Worm (Caenorhabditis elegans) whole organism, young adult: Measurements from ENCODE around the gene Y71H2B.4.

Experiments
- B0336.3 ChIP-seq: fragments of 200-800 bp; sonication (Bioruptor generic); IDR thresholded peaks from 2 replicates; pipeline ENCODE4 v1.3.6; 2022; ENCODE audit warnings: missing genetic modification characterization, missing compliant biosample characterization
- C06A6.2 ChIP-seq: fragments of 200-800 bp; sonication (Bioruptor generic); conservative IDR thresholded peaks from 2 replicates; pipeline ENCODE4 v1.3.6; 2022; ENCODE audit warnings: missing genetic modification characterization, missing compliant biosample characterization
- C17E4.6 ChIP-seq: fragments of 200-800 bp; sonication (Bioruptor generic); IDR thresholded peaks from 2 replicates; pipeline ENCODE4 v1.3.6; 2022; ENCODE audit warnings: missing genetic modification reagents, missing genetic modification characterization, missing compliant biosample characterization
- F49E8.2 ChIP-seq: sonication (generic microtip); optimal IDR thresholded peaks from 3 replicates; lab custom pipeline; 2017; ENCODE audit warnings: missing genetic modification characterization, mild to moderate bottlenecking, missing compliant biosample characterization, antibody characterized with exemption, moderate library complexity; ENCODE audit not compliant: insufficient read depth
- F55B11.4 ChIP-seq: sonication (generic microtip); optimal IDR thresholded peaks from 2 replicates; lab custom pipeline; 2016; ENCODE audit warnings: missing compliant biosample characterization, missing genetic modification characterization, borderline replicate concordance; ENCODE audit not compliant: insufficient read depth
- K12H6.12 ChIP-seq: fragments of 200-800 bp; sonication (Bioruptor generic); optimal IDR thresholded peaks from 2 replicates; lab custom pipeline; 2018; ENCODE audit warnings: mild to moderate bottlenecking, missing genetic modification characterization, missing compliant biosample characterization
- T07F8.4 ChIP-seq: sonication (generic microtip); optimal IDR thresholded peaks from 2 replicates; lab custom pipeline; 2016; ENCODE audit warnings: mild to moderate bottlenecking, missing genetic modification characterization, moderate library complexity, missing compliant biosample characterization
- Y53G8AR.9 ChIP-seq: fragments of 200-800 bp; sonication (Bioruptor generic); conservative IDR thresholded peaks from 2 replicates; pipeline ENCODE4 v1.3.6; 2022; ENCODE audit warnings: missing genetic modification reagents, missing genetic modification characterization, missing compliant biosample characterization
- Y95B8A.8 ChIP-seq: fragments of 200-800 bp; sonication (Bioruptor generic); IDR thresholded peaks from 2 replicates; pipeline ENCODE4 v1.3.6; 2022; ENCODE audit warnings: missing genetic modification reagents, missing genetic modification characterization, missing compliant biosample characterization
- ZK185.1 ChIP-seq: sonication (generic microtip); optimal IDR thresholded peaks from 2 replicates; lab custom pipeline; 2016; ENCODE audit warnings: mild to moderate bottlenecking, missing genetic modification characterization, missing compliant biosample characterization; ENCODE audit not compliant: poor library complexity, severe bottlenecking
- aptf-2 ChIP-seq: fragments of 200-800 bp; sonication (Bioruptor generic); conservative IDR thresholded peaks from 2 replicates; pipeline ENCODE4 v1.3.6; 2022; ENCODE audit warnings: missing genetic modification reagents, missing genetic modification characterization, missing compliant biosample characterization
- attf-5 ChIP-seq: fragments of 200-800 bp; sonication (Bioruptor generic); optimal IDR thresholded peaks from 2 replicates; lab custom pipeline; 2018; ENCODE audit warnings: mild to moderate bottlenecking, missing genetic modification characterization, missing compliant biosample characterization
- attf-6 ChIP-seq: fragments of 200-800 bp; sonication (Bioruptor generic); IDR thresholded peaks from 2 replicates; pipeline ENCODE4 v1.3.6; 2022; ENCODE audit warnings: missing genetic modification reagents, missing genetic modification characterization, missing compliant biosample characterization
- ccch-3 ChIP-seq: fragments of 200-800 bp; sonication (Bioruptor generic); optimal IDR thresholded peaks from 2 replicates; lab custom pipeline; 2018; ENCODE audit warnings: mild to moderate bottlenecking, missing genetic modification characterization, missing compliant biosample characterization
- cebp-1 ChIP-seq, 2 experiments: fragments of 200-800 bp in 1 of 2; sonication (Bioruptor generic) in 1 of 2; sonication (generic microtip) in 1 of 2; IDR thresholded peaks in 1 of 2; optimal IDR thresholded peaks in 1 of 2; 2 replicates each; pipeline versions ENCODE4 v1.3.6 to Lab custom; 2017 to 2022; ENCODE audit warnings: missing compliant biosample characterization in 2 of 2, missing genetic modification characterization in 2 of 2, mild to moderate bottlenecking in 1 of 2, missing genetic modification reagents in 1 of 2, moderate library complexity in 1 of 2
- cebp-2 ChIP-seq: fragments of 200-800 bp; sonication (Bioruptor generic); IDR thresholded peaks from 2 replicates; pipeline ENCODE4 v1.3.6; 2022; ENCODE audit warnings: missing genetic modification characterization, missing compliant biosample characterization
- ceh-100 ChIP-seq: fragments of 200-800 bp; sonication (Bioruptor generic); IDR thresholded peaks from 2 replicates; pipeline ENCODE4 v1.3.6; 2022; ENCODE audit warnings: missing genetic modification reagents, missing genetic modification characterization, missing compliant biosample characterization
- dpl-1 ChIP-seq: fragments of 150-350 bp; optimal IDR thresholded peaks from 2 replicates; lab custom pipeline; 2014; ENCODE audit warnings: missing biosample characterization, missing genetic modification reagents, missing genetic modification characterization
- efl-1 ChIP-seq: fragments of 150-350 bp; optimal IDR thresholded peaks from 2 replicates; lab custom pipeline; 2014; ENCODE audit warnings: missing biosample characterization, missing genetic modification reagents, missing genetic modification characterization
- egl-44 ChIP-seq: fragments of 200-800 bp; sonication (Bioruptor generic); IDR thresholded peaks from 2 replicates; pipeline ENCODE4 v1.3.6; 2022; ENCODE audit warnings: missing genetic modification reagents, missing genetic modification characterization, missing compliant biosample characterization
- gei-17 ChIP-seq: fragments of 200-800 bp; sonication (Bioruptor generic); optimal IDR thresholded peaks from 2 replicates; lab custom pipeline; 2018; ENCODE audit warnings: mild to moderate bottlenecking, missing genetic modification characterization, missing compliant biosample characterization
- hmg-1.2 ChIP-seq: fragments of 200-800 bp; sonication (Bioruptor generic); IDR thresholded peaks from 2 replicates; pipeline ENCODE4 v1.3.6; 2022; ENCODE audit warnings: missing genetic modification reagents, missing genetic modification characterization, missing compliant biosample characterization
- hrde-1 ChIP-seq: sonication (generic microtip); optimal IDR thresholded peaks from 2 replicates; lab custom pipeline; 2016; ENCODE audit warnings: missing genetic modification characterization, mild to moderate bottlenecking, missing compliant biosample characterization, moderate library complexity, missing genotype, missing genetic modification reagents, borderline replicate concordance
- let-526 ChIP-seq: fragments of 200-800 bp; sonication (Bioruptor generic); IDR thresholded peaks from 2 replicates; pipeline ENCODE4 v1.3.6; 2022; ENCODE audit warnings: missing genetic modification reagents, missing genetic modification characterization, missing compliant biosample characterization
- lin-35 ChIP-seq, 3 experiments: fragments of 150-350 bp in 2 of 3; sonication (generic microtip) in 1 of 3; optimal IDR thresholded peaks; 2 replicates each; lab custom pipeline; 2014 to 2018; ENCODE audit warnings: missing biosample characterization in 3 of 3, missing genetic modification characterization in 3 of 3, missing genetic modification reagents in 3 of 3
- lir-1 ChIP-seq: fragments of 200-800 bp; sonication (Bioruptor generic); conservative IDR thresholded peaks from 2 replicates; pipeline ENCODE4 v1.3.6; 2022; ENCODE audit warnings: missing genetic modification reagents, missing genetic modification characterization, missing compliant biosample characterization
- lsl-1 ChIP-seq: fragments of 200-800 bp; sonication (Bioruptor generic); optimal IDR thresholded peaks from 2 replicates; lab custom pipeline; 2018; ENCODE audit warnings: mild to moderate bottlenecking, missing genetic modification characterization, moderate library complexity, missing compliant biosample characterization
- lsy-27 ChIP-seq: sonication (generic microtip); optimal IDR thresholded peaks from 2 replicates; lab custom pipeline; 2017; ENCODE audit warnings: missing genetic modification characterization, mild to moderate bottlenecking, missing compliant biosample characterization, antibody characterized with exemption, missing genotype, borderline replicate concordance; ENCODE audit not compliant: insufficient read depth
- madf-10 ChIP-seq: sonication (generic microtip); optimal IDR thresholded peaks from 2 replicates; lab custom pipeline; 2016; ENCODE audit warnings: mild to moderate bottlenecking, missing genetic modification characterization, missing compliant biosample characterization
- madf-6 ChIP-seq: fragments of 200-800 bp; sonication (Bioruptor generic); IDR thresholded peaks from 2 replicates; pipeline ENCODE4 v1.3.6; 2022; ENCODE audit warnings: missing genetic modification reagents, missing genetic modification characterization, missing compliant biosample characterization
- nfyb-1 ChIP-seq: fragments of 200-800 bp; sonication (Bioruptor generic); IDR thresholded peaks from 2 replicates; pipeline ENCODE4 v1.3.6; 2022; ENCODE audit warnings: missing genetic modification reagents, missing genetic modification characterization, missing compliant biosample characterization
- nhr-120 ChIP-seq: fragments of 200-800 bp; sonication (Bioruptor generic); IDR thresholded peaks from 2 replicates; pipeline ENCODE4 v1.3.6; 2022; ENCODE audit warnings: missing genetic modification characterization, missing compliant biosample characterization
- nhr-80 ChIP-seq: sonication (generic microtip); optimal IDR thresholded peaks from 2 replicates; lab custom pipeline; 2016; ENCODE audit warnings: missing genetic modification characterization, missing compliant biosample characterization
- repo-1 ChIP-seq: sonication (generic microtip); optimal IDR thresholded peaks from 2 replicates; lab custom pipeline; 2017; ENCODE audit warnings: mild to moderate bottlenecking, missing genetic modification characterization, missing compliant biosample characterization
- rpc-1 ChIP-seq, 2 experiments: fragments of 150-350 bp in 1 of 2; sonication (generic microtip) in 1 of 2; optimal IDR thresholded peaks; 2 replicates each; lab custom pipeline; 2014 to 2018; ENCODE audit warnings: missing biosample characterization in 1 of 2, missing genetic modification characterization in 1 of 2, missing genetic modification reagents in 1 of 2, missing genotype in 1 of 2
- sdz-38 ChIP-seq: sonication (generic microtip); optimal IDR thresholded peaks from 2 replicates; lab custom pipeline; 2016; ENCODE audit warnings: missing genotype, missing genetic modification characterization, missing compliant biosample characterization
- snpc-4 ChIP-seq, 5 experiments: fragments of 150-350 bp in 1 of 5; sonication (generic microtip) in 4 of 5; optimal IDR thresholded peaks; 2 replicates each; lab custom pipeline; 2014 to 2018; ENCODE audit warnings: missing genetic modification characterization in 5 of 5, missing biosample characterization in 3 of 5, antibody characterized with exemption in 2 of 5, mild to moderate bottlenecking in 2 of 5, missing compliant biosample characterization in 2 of 5, missing genotype in 2 of 5, moderate library complexity in 2 of 5, missing genetic modification reagents in 1 of 5
- sptf-2 ChIP-seq: fragments of 200-800 bp; sonication (Bioruptor generic); optimal IDR thresholded peaks from 2 replicates; lab custom pipeline; 2018; ENCODE audit warnings: mild to moderate bottlenecking, missing genetic modification characterization, missing compliant biosample characterization
- tlf-1 ChIP-seq: fragments of 200-800 bp; sonication (Bioruptor generic); optimal IDR thresholded peaks from 2 replicates; lab custom pipeline; 2018; ENCODE audit warnings: mild to moderate bottlenecking, missing genetic modification characterization, missing compliant biosample characterization
- unc-130 ChIP-seq: sonication (generic microtip); optimal IDR thresholded peaks from 2 replicates; lab custom pipeline; 2016; ENCODE audit warnings: missing genetic modification reagents, missing genetic modification characterization, missing compliant biosample characterization
- zfh-2 ChIP-seq: fragments of 200-800 bp; sonication (Bioruptor generic); conservative IDR thresholded peaks from 2 replicates; pipeline ENCODE4 v1.3.6; 2022; ENCODE audit warnings: missing genetic modification reagents, missing genetic modification characterization, missing compliant biosample characterization
- ztf-26 ChIP-seq: sonication (generic microtip); optimal IDR thresholded peaks from 2 replicates; lab custom pipeline; 2017; ENCODE audit warnings: missing genetic modification characterization, missing compliant biosample characterization
- ztf-6 ChIP-seq: fragments of 200-800 bp; sonication (Bioruptor generic); IDR thresholded peaks from 2 replicates; pipeline ENCODE4 v1.3.6; 2022; ENCODE audit warnings: missing genetic modification reagents, missing genetic modification characterization, missing compliant biosample characterization

The Y71H2B.4 gene

ce11 chrIII:2586193-2586592, 32.6 kb upstream of the Y71H2B.4 start, which contains the start of gene gpa-17:
Gene gpa-17, plus strand, starts transcription at chrIII:2586555.
- TF ChIP-seq gei-17 (GFP tag; lab: Kevin White, UChicago) (no peak), nhr-80 (tag; lab: Kevin White, UChicago) (peak; percentile 64)

ce11 chrIII:2596984-2597454, 21.7 kb upstream of the Y71H2B.4 start, which contains the start of gene apb-1:
Gene apb-1, minus strand, starts transcription at chrIII:2597034.
- TF ChIP-seq hrde-1 (no peak), gei-17 (GFP tag; lab: Kevin White, UChicago) (peak; percentile 78), sptf-2 (GFP tag; lab: Kevin White, UChicago) (no peak), unc-130 (GFP tag; lab: Kevin White, UChicago) (no peak), lsy-27 (tag; lab: Kevin White, UChicago) (no peak), let-526 (GFP tag; lab: Robert Waterston, UW) (no peak), cebp-2 (GFP tag; lab: Robert Waterston, UW) (no peak), aptf-2 (GFP tag; lab: Robert Waterston, UW) (no peak), ztf-26 (tag; lab: Kevin White, UChicago) (peak; percentile 84), rpc-1 (optimal IDR thresholded peaks at IDR 0.05; lab: Kevin White, UChicago) (no peak), rpc-1 (tag; optimal IDR thresholded peaks at IDR 0.05; lab: Kevin White, UChicago) (no peak), ZK185.1 (tag; lab: Kevin White, UChicago) (no peak), madf-10 (peak; percentile 62), nfyb-1 (GFP tag; lab: Robert Waterston, UW) (peak; percentile 93), Y95B8A.8 (GFP tag; lab: Robert Waterston, UW) (0 out of 2 replicates have a peak, but pooled peaks have one; percentile 61), snpc-4 (GFP tag; optimal IDR thresholded peaks at IDR 0.05; lab: Kevin White, UChicago) (peak; percentile 11), snpc-4 (tag; optimal IDR thresholded peaks at IDR 0.05; lab: Kevin White, UChicago) (peak; percentile 58 to 79 (median 64)), sdz-38 (tag; lab: Kevin White, UChicago) (no peak), lsl-1 (GFP tag; lab: Kevin White, UChicago) (peak; percentile 79), nhr-80 (tag; lab: Kevin White, UChicago) (peak; percentile 25), F49E8.2 (no peak), K12H6.12 (tag; lab: Kevin White, UChicago) (peak; percentile 77), cebp-1 (GFP tag; IDR thresholded peaks at IDR 0.05; lab: Robert Waterston, UW) (no peak), cebp-1 (tag; optimal IDR thresholded peaks at IDR 0.05; lab: Kevin White, UChicago) (peak; percentile 91), zfh-2 (GFP tag; lab: Robert Waterston, UW) (no peak), efl-1 (peak; percentile 50), F55B11.4 (tag; lab: Kevin White, UChicago) (no peak), nhr-120 (no peak), repo-1 (tag; lab: Kevin White, UChicago) (peak; percentile 79), ccch-3 (GFP tag; lab: Kevin White, UChicago) (no peak), T07F8.4 (tag; lab: Kevin White, UChicago) (no peak), attf-6 (0 out of 2 replicates have a peak, but pooled peaks have one; percentile 55), dpl-1 (GFP tag; lab: Kevin White, UChicago) (peak; percentile 28), attf-5 (peak; percentile 91), madf-6 (peak; percentile 93), Y53G8AR.9 (peak; percentile 94), lir-1 (GFP tag; lab: Robert Waterston, UW) (peak; percentile 56; the same call in 1 of the 2 replicates), lin-35 (GFP tag; optimal IDR thresholded peaks at IDR 0.05; lab: Kevin White, UChicago) (peak in 2 of 3 experiments; percentile 51 to 94), ztf-6 (GFP tag; lab: Robert Waterston, UW) (no peak), B0336.3 (GFP tag; lab: Robert Waterston, UW) (peak; percentile 93), C06A6.2 (GFP tag; lab: Robert Waterston, UW) (peak; percentile 83), ceh-100 (peak; percentile 69), hmg-1.2 (GFP tag; lab: Robert Waterston, UW) (peak; percentile 61), egl-44 (GFP tag; lab: Robert Waterston, UW) (peak; percentile 47; the same call in 1 of the 2 replicates), tlf-1 (GFP tag; lab: Kevin White, UChicago) (peak; percentile 79), C17E4.6 (GFP tag; lab: Robert Waterston, UW) (peak; percentile 17; the same call in 1 of the 2 replicates)
